Fruit fly (Drosophila melanogaster) whole organism, larva: Measurements from ENCODE around the gene GluRIIC.

Experiments used
- noc ChIP-seq: fragments of 200-800 bp; sonication (Bioruptor generic); optimal IDR thresholded peaks from 3 replicates; lab custom pipeline; 2019; ENCODE audit warnings: missing biosample characterization, mild to moderate bottlenecking, missing genetic modification characterization, moderate library complexity

Gene GluRIIC

dm6 chr2L:889799-890198 lies 24.1 kb upstream of the GluRIIC start:
- TF ChIP-seq noc (tag; lab: Kevin White, UChicago) = no peak

- TF ChIP-seq noc (tag; lab: Kevin White, UChicago) = no peak
These were observed 21.4 kb upstream of the GluRIIC start for dm6 chr2L:892461-892860.

- TF ChIP-seq noc (tag; lab: Kevin White, UChicago) = no peak
These were observed 20.7 kb upstream of the GluRIIC start for dm6 chr2L:893171-893570.

dm6 chr2L:895448-895847 lies 18.4 kb upstream of the GluRIIC start:
- no peak for TF ChIP-seq noc (tag; lab: Kevin White, UChicago)

dm6 chr2L:897124-897523 lies 16.8 kb upstream of the GluRIIC start:
- TF ChIP-seq noc (tag; lab: Kevin White, UChicago) = no peak

- TF ChIP-seq noc (tag; lab: Kevin White, UChicago) = no peak
These were observed 15.6 kb upstream of the GluRIIC start, which contains the start of gene Lsp1beta for dm6 chr2L:898316-898715. Gene Lsp1beta, plus strand, starts transcription at chr2L:898500.

dm6 chr2L:903748-904147 lies 10.1 kb upstream of the GluRIIC start:
- no peak for TF ChIP-seq noc (tag; lab: Kevin White, UChicago)

- TF ChIP-seq noc (tag; lab: Kevin White, UChicago) = no peak
These were observed 4.9 kb downstream of the GluRIIC start for dm6 chr2L:918738-919137.

dm6 chr2L:922660-923059 lies 8.8 kb downstream of the GluRIIC start, which contains the start of gene Tmtc2:
Gene Tmtc2, plus strand, starts transcription at chr2L:922793.
- no peak for TF ChIP-seq noc (tag; lab: Kevin White, UChicago)

- TF ChIP-seq noc (tag; lab: Kevin White, UChicago) = no peak
These were observed 23.0 kb downstream of the GluRIIC start for dm6 chr2L:936922-937321.

dm6 chr2L:963863-964262 lies 50.0 kb downstream of the GluRIIC start:
- TF ChIP-seq noc (tag; lab: Kevin White, UChicago) = no peak
